Worm (Caenorhabditis elegans) whole organism, young adult: Measurements from ENCODE around the gene atg-7.

Experiments
- B0261.1 ChIP-seq: sonication (generic microtip); optimal IDR thresholded peaks from 2 replicates; lab custom pipeline; 2016; ENCODE audit warnings: mild to moderate bottlenecking, missing genetic modification characterization, moderate library complexity, missing compliant biosample characterization
- B0336.3 ChIP-seq: fragments of 200-800 bp; sonication (Bioruptor generic); IDR thresholded peaks from 2 replicates; pipeline ENCODE4 v1.3.6; 2022; ENCODE audit warnings: missing genetic modification characterization, missing compliant biosample characterization
- F10E7.11 ChIP-seq: sonication (generic microtip); optimal IDR thresholded peaks from 2 replicates; lab custom pipeline; 2017; ENCODE audit warnings: mild to moderate bottlenecking, missing genetic modification characterization, moderate library complexity, missing compliant biosample characterization
- F22D6.2 ChIP-seq: sonication (generic microtip); optimal IDR thresholded peaks from 2 replicates; lab custom pipeline; 2016; ENCODE audit warnings: mild to moderate bottlenecking, missing genetic modification characterization, missing compliant biosample characterization
- F49E8.2 ChIP-seq: sonication (generic microtip); optimal IDR thresholded peaks from 3 replicates; lab custom pipeline; 2017; ENCODE audit warnings: missing genetic modification characterization, mild to moderate bottlenecking, missing compliant biosample characterization, antibody characterized with exemption, moderate library complexity; ENCODE audit not compliant: insufficient read depth
- F52B5.7 ChIP-seq: sonication (generic microtip); optimal IDR thresholded peaks from 2 replicates; lab custom pipeline; 2016; ENCODE audit warnings: mild to moderate bottlenecking, missing genetic modification characterization, missing compliant biosample characterization
- K11D2.4 ChIP-seq: fragments of 200-800 bp; sonication (Bioruptor generic); IDR thresholded peaks from 2 replicates; pipeline ENCODE4 v1.3.6; 2022; ENCODE audit warnings: missing genetic modification reagents, missing genetic modification characterization, missing compliant biosample characterization
- K12H6.12 ChIP-seq: fragments of 200-800 bp; sonication (Bioruptor generic); optimal IDR thresholded peaks from 2 replicates; lab custom pipeline; 2018; ENCODE audit warnings: mild to moderate bottlenecking, missing genetic modification characterization, missing compliant biosample characterization
- Y53F4B.3 ChIP-seq: fragments of 200-800 bp; sonication (Bioruptor generic); IDR thresholded peaks from 2 replicates; pipeline ENCODE4 v1.3.6; 2022; ENCODE audit warnings: missing genetic modification reagents, missing genetic modification characterization, missing compliant biosample characterization
- ZK185.1 ChIP-seq: sonication (generic microtip); optimal IDR thresholded peaks from 2 replicates; lab custom pipeline; 2016; ENCODE audit warnings: mild to moderate bottlenecking, missing genetic modification characterization, missing compliant biosample characterization; ENCODE audit not compliant: poor library complexity, severe bottlenecking
- aptf-2 ChIP-seq: fragments of 200-800 bp; sonication (Bioruptor generic); conservative IDR thresholded peaks from 2 replicates; pipeline ENCODE4 v1.3.6; 2022; ENCODE audit warnings: missing genetic modification reagents, missing genetic modification characterization, missing compliant biosample characterization
- aptf-3 ChIP-seq: fragments of 200-800 bp; sonication (Bioruptor generic); IDR thresholded peaks from 2 replicates; pipeline ENCODE4 v1.3.6; 2022; ENCODE audit warnings: missing genetic modification characterization, missing compliant biosample characterization
- atf-7 ChIP-seq: sonication (generic microtip); optimal IDR thresholded peaks from 2 replicates; lab custom pipeline; 2017; ENCODE audit warnings: mild to moderate bottlenecking, missing genetic modification characterization, missing compliant biosample characterization
- attf-5 ChIP-seq: fragments of 200-800 bp; sonication (Bioruptor generic); optimal IDR thresholded peaks from 2 replicates; lab custom pipeline; 2018; ENCODE audit warnings: mild to moderate bottlenecking, missing genetic modification characterization, missing compliant biosample characterization
- attf-6 ChIP-seq: fragments of 200-800 bp; sonication (Bioruptor generic); IDR thresholded peaks from 2 replicates; pipeline ENCODE4 v1.3.6; 2022; ENCODE audit warnings: missing genetic modification reagents, missing genetic modification characterization, missing compliant biosample characterization
- bed-2 ChIP-seq: fragments of 200-800 bp; sonication (Bioruptor generic); IDR thresholded peaks from 2 replicates; pipeline ENCODE4 v1.3.6; 2022; ENCODE audit warnings: missing genetic modification reagents, missing genetic modification characterization, missing compliant biosample characterization
- ccch-3 ChIP-seq: fragments of 200-800 bp; sonication (Bioruptor generic); optimal IDR thresholded peaks from 2 replicates; lab custom pipeline; 2018; ENCODE audit warnings: mild to moderate bottlenecking, missing genetic modification characterization, missing compliant biosample characterization
- ceh-40 ChIP-seq: fragments of 200-800 bp; sonication (Bioruptor generic); IDR thresholded peaks from 2 replicates; pipeline ENCODE4 v1.3.6; 2022; ENCODE audit warnings: missing genetic modification characterization, missing compliant biosample characterization
- ceh-58 ChIP-seq: fragments of 200-800 bp; sonication (Bioruptor generic); IDR thresholded peaks from 2 replicates; pipeline ENCODE4 v1.3.6; 2022; ENCODE audit warnings: missing genetic modification characterization, missing compliant biosample characterization
- ceh-79 ChIP-seq: sonication (generic microtip); optimal IDR thresholded peaks from 2 replicates; lab custom pipeline; 2017; ENCODE audit warnings: mild to moderate bottlenecking, missing genetic modification characterization, missing compliant biosample characterization
- ceh-91 ChIP-seq: fragments of 200-800 bp; sonication (Bioruptor generic); IDR thresholded peaks from 2 replicates; pipeline ENCODE4 v1.3.6; 2022; ENCODE audit warnings: missing genetic modification reagents, missing genetic modification characterization, missing compliant biosample characterization
- dox-1 ChIP-seq: fragments of 200-800 bp; sonication (Bioruptor generic); IDR thresholded peaks from 2 replicates; pipeline ENCODE4 v1.3.6; 2022; ENCODE audit warnings: missing genetic modification reagents, missing genetic modification characterization, missing compliant biosample characterization
- ekl-4 ChIP-seq: fragments of 200-800 bp; sonication (Bioruptor generic); IDR thresholded peaks from 2 replicates; pipeline ENCODE4 v1.3.6; 2022; ENCODE audit warnings: missing genetic modification reagents, missing genetic modification characterization, missing compliant biosample characterization
- ets-4 ChIP-seq: fragments of 200-800 bp; sonication (Bioruptor generic); optimal IDR thresholded peaks from 2 replicates; lab custom pipeline; 2018; ENCODE audit warnings: mild to moderate bottlenecking, missing genetic modification characterization, missing compliant biosample characterization
- hlh-26 ChIP-seq: fragments of 200-800 bp; sonication (Bioruptor generic); conservative IDR thresholded peaks from 2 replicates; pipeline ENCODE4 v1.3.6; 2022; ENCODE audit warnings: missing genetic modification reagents, missing genetic modification characterization, missing compliant biosample characterization
- let-526 ChIP-seq: fragments of 200-800 bp; sonication (Bioruptor generic); IDR thresholded peaks from 2 replicates; pipeline ENCODE4 v1.3.6; 2022; ENCODE audit warnings: missing genetic modification reagents, missing genetic modification characterization, missing compliant biosample characterization
- lin-35 ChIP-seq, 3 experiments: fragments of 150-350 bp in 2 of 3; sonication (generic microtip) in 1 of 3; optimal IDR thresholded peaks; 2 replicates each; lab custom pipeline; 2014 to 2018; ENCODE audit warnings: missing biosample characterization in 3 of 3, missing genetic modification characterization in 3 of 3, missing genetic modification reagents in 3 of 3
- madf-3 ChIP-seq: fragments of 200-800 bp; sonication (Bioruptor generic); IDR thresholded peaks from 2 replicates; pipeline ENCODE4 v1.3.6; 2022; ENCODE audit warnings: missing genetic modification reagents, missing genetic modification characterization, missing compliant biosample characterization
- mcd-1 ChIP-seq: fragments of 200-800 bp; sonication (Bioruptor generic); IDR thresholded peaks from 2 replicates; pipeline ENCODE4 v1.3.6; 2022; ENCODE audit warnings: missing genetic modification reagents, missing genetic modification characterization, missing compliant biosample characterization
- mes-4 ChIP-seq: sonication (generic microtip); optimal IDR thresholded peaks from 2 replicates; lab custom pipeline; 2016; ENCODE audit warnings: missing genotype, missing genetic modification characterization, missing compliant biosample characterization
- mxl-1 ChIP-seq: sonication (generic microtip); optimal IDR thresholded peaks from 2 replicates; lab custom pipeline; 2016; ENCODE audit warnings: missing genetic modification characterization, missing compliant biosample characterization
- nfya-1 ChIP-seq: sonication (generic microtip); optimal IDR thresholded peaks from 2 replicates; lab custom pipeline; 2017; ENCODE audit warnings: antibody characterized with exemption, missing compliant biosample characterization, missing genetic modification characterization, borderline replicate concordance; ENCODE audit not compliant: insufficient read depth
- nfya-2 ChIP-seq: fragments of 200-800 bp; sonication (Bioruptor generic); IDR thresholded peaks from 2 replicates; pipeline ENCODE4 v1.3.6; 2022; ENCODE audit warnings: missing genetic modification reagents, missing genetic modification characterization, missing compliant biosample characterization
- nhr-80 ChIP-seq: sonication (generic microtip); optimal IDR thresholded peaks from 2 replicates; lab custom pipeline; 2016; ENCODE audit warnings: missing genetic modification characterization, missing compliant biosample characterization
- pha-4 ChIP-seq: fragments of 150-350 bp; sonication (generic microtip); optimal IDR thresholded peaks from 2 replicates; lab custom pipeline; 2014; ENCODE audit warnings: missing biosample characterization, missing genetic modification reagents, missing genetic modification characterization
- rcor-1 ChIP-seq: fragments of 200-800 bp; sonication (Bioruptor generic); IDR thresholded peaks from 2 replicates; pipeline ENCODE4 v1.3.6; 2022; ENCODE audit warnings: missing genetic modification reagents, missing genetic modification characterization, missing compliant biosample characterization
- repo-1 ChIP-seq: sonication (generic microtip); optimal IDR thresholded peaks from 2 replicates; lab custom pipeline; 2017; ENCODE audit warnings: mild to moderate bottlenecking, missing genetic modification characterization, missing compliant biosample characterization
- rpc-1 ChIP-seq, 2 experiments: fragments of 150-350 bp in 1 of 2; sonication (generic microtip) in 1 of 2; optimal IDR thresholded peaks; 2 replicates each; lab custom pipeline; 2014 to 2018; ENCODE audit warnings: missing biosample characterization in 1 of 2, missing genetic modification characterization in 1 of 2, missing genetic modification reagents in 1 of 2, missing genotype in 1 of 2
- sdz-38 ChIP-seq: sonication (generic microtip); optimal IDR thresholded peaks from 2 replicates; lab custom pipeline; 2016; ENCODE audit warnings: missing genotype, missing genetic modification characterization, missing compliant biosample characterization
- sea-2 ChIP-seq: fragments of 200-800 bp; sonication (Bioruptor generic); IDR thresholded peaks from 2 replicates; pipeline ENCODE4 v1.3.6; 2022; ENCODE audit warnings: missing genetic modification characterization, missing compliant biosample characterization
- snpc-4 ChIP-seq, 5 experiments: fragments of 150-350 bp in 1 of 5; sonication (generic microtip) in 4 of 5; optimal IDR thresholded peaks; 2 replicates each; lab custom pipeline; 2014 to 2018; ENCODE audit warnings: missing genetic modification characterization in 5 of 5, missing biosample characterization in 3 of 5, antibody characterized with exemption in 2 of 5, mild to moderate bottlenecking in 2 of 5, missing compliant biosample characterization in 2 of 5, missing genotype in 2 of 5, moderate library complexity in 2 of 5, missing genetic modification reagents in 1 of 5
- somi-1 ChIP-seq: fragments of 200-800 bp; sonication (Bioruptor generic); optimal IDR thresholded peaks from 2 replicates; lab custom pipeline; 2018; ENCODE audit warnings: mild to moderate bottlenecking, missing genetic modification characterization, missing compliant biosample characterization
- sptf-2 ChIP-seq: fragments of 200-800 bp; sonication (Bioruptor generic); optimal IDR thresholded peaks from 2 replicates; lab custom pipeline; 2018; ENCODE audit warnings: mild to moderate bottlenecking, missing genetic modification characterization, missing compliant biosample characterization
- tlf-1 ChIP-seq: fragments of 200-800 bp; sonication (Bioruptor generic); optimal IDR thresholded peaks from 2 replicates; lab custom pipeline; 2018; ENCODE audit warnings: mild to moderate bottlenecking, missing genetic modification characterization, missing compliant biosample characterization
- xnd-1 ChIP-seq: sonication (generic microtip); optimal IDR thresholded peaks from 2 replicates; lab custom pipeline; 2016; ENCODE audit warnings: missing genotype, missing genetic modification reagents, missing genetic modification characterization, missing compliant biosample characterization
- ztf-22 ChIP-seq: fragments of 200-800 bp; sonication (Bioruptor generic); optimal IDR thresholded peaks from 2 replicates; lab custom pipeline; 2018; ENCODE audit warnings: mild to moderate bottlenecking, missing genetic modification characterization, moderate library complexity, missing compliant biosample characterization
- ztf-26 ChIP-seq: sonication (generic microtip); optimal IDR thresholded peaks from 2 replicates; lab custom pipeline; 2017; ENCODE audit warnings: missing genetic modification characterization, missing compliant biosample characterization

Gene atg-7

ce11 chrIV:11082789-11083235, 2.0 kb upstream of the atg-7 start (continued):
- TF ChIP-seq ceh-91 (GFP tag; lab: Robert Waterston, UW), result no peak
- no peak for TF ChIP-seq Y53F4B.3 (GFP tag; lab: Robert Waterston, UW)
- TF ChIP-seq mes-4 (tag; lab: Kevin White, UChicago), result no peak
- TF ChIP-seq mxl-1 (tag; lab: Kevin White, UChicago), result no peak
- TF ChIP-seq let-526, result 0 out of 2 replicates have a peak, but pooled peaks have one; percentile 60
- TF ChIP-seq xnd-1 (tag; lab: Kevin White, UChicago), result no peak
- no peak for TF ChIP-seq nfya-2
- TF ChIP-seq attf-5, result peak; percentile 89
- TF ChIP-seq aptf-3 (GFP tag; lab: Robert Waterston, UW), result no peak
- TF ChIP-seq nhr-80 (tag; lab: Kevin White, UChicago), result peak; percentile 75
- TF ChIP-seq F52B5.7 (tag; lab: Kevin White, UChicago), result peak; percentile 11
- no peak for TF ChIP-seq ceh-40 (GFP tag; lab: Robert Waterston, UW)
- TF ChIP-seq pha-4, result no peak
- 0 out of 2 replicates have a peak, but pooled peaks have one; percentile 69 for TF ChIP-seq madf-3 (GFP tag; lab: Robert Waterston, UW)
- TF ChIP-seq F10E7.11 (tag; lab: Kevin White, UChicago), result peak; percentile 0
- TF ChIP-seq aptf-2 (GFP tag; lab: Robert Waterston, UW), result no peak
- peak; percentile 81 for TF ChIP-seq ztf-22 (GFP tag; lab: Kevin White, UChicago)
- peak; percentile 46 for TF ChIP-seq ceh-79
- peak; percentile 73 for TF ChIP-seq ets-4 (GFP tag; lab: Kevin White, UChicago)
- peak; percentile 74 for TF ChIP-seq ekl-4 (GFP tag; lab: Robert Waterston, UW)
- TF ChIP-seq tlf-1 (GFP tag; lab: Kevin White, UChicago), result peak; percentile 81
- TF ChIP-seq rpc-1 (optimal IDR thresholded peaks at IDR 0.05; lab: Kevin White, UChicago), result no peak
- no peak for TF ChIP-seq rpc-1 (tag; optimal IDR thresholded peaks at IDR 0.05; lab: Kevin White, UChicago)
- TF ChIP-seq K12H6.12 (tag; lab: Kevin White, UChicago), result peak; percentile 90
- peak; percentile 64 for TF ChIP-seq F22D6.2 (tag; lab: Kevin White, UChicago)
- no peak for TF ChIP-seq snpc-4 (GFP tag; optimal IDR thresholded peaks at IDR 0.05; lab: Kevin White, UChicago)
- peak; percentile 47 to 73 (median 58) for TF ChIP-seq snpc-4 (tag; optimal IDR thresholded peaks at IDR 0.05; lab: Kevin White, UChicago)
- TF ChIP-seq ceh-58 (GFP tag; lab: Robert Waterston, UW), result no peak
- TF ChIP-seq rcor-1 (GFP tag; lab: Robert Waterston, UW), result peak; percentile 63
- peak; percentile 74 for TF ChIP-seq somi-1
- TF ChIP-seq lin-35 (GFP tag; optimal IDR thresholded peaks at IDR 0.05; lab: Kevin White, UChicago), result peak in 1 of 3 experiments; percentile 87
- TF ChIP-seq sea-2, result no peak
- TF ChIP-seq mcd-1 (GFP tag; lab: Robert Waterston, UW), result peak; percentile 82
- TF ChIP-seq ZK185.1 (tag; lab: Kevin White, UChicago), result peak; percentile 91
- no peak for TF ChIP-seq sdz-38 (tag; lab: Kevin White, UChicago)
- TF ChIP-seq repo-1, result peak; percentile 79
- peak; percentile 86; the same call in 1 of the 2 replicates for TF ChIP-seq K11D2.4 (GFP tag; lab: Robert Waterston, UW)
- TF ChIP-seq B0261.1 (tag; lab: Kevin White, UChicago), result peak; percentile 8
- TF ChIP-seq sptf-2 (GFP tag; lab: Kevin White, UChicago), result no peak
- no peak for TF ChIP-seq hlh-26 (GFP tag; lab: Robert Waterston, UW)
- TF ChIP-seq attf-6 (GFP tag; lab: Robert Waterston, UW), result peak; percentile 13; the same call in 1 of the 2 replicates
- TF ChIP-seq bed-2 (GFP tag; lab: Robert Waterston, UW), result peak; percentile 30; the same call in 1 of the 2 replicates
- no peak for TF ChIP-seq F49E8.2
- TF ChIP-seq ccch-3, result no peak
- peak; percentile 89 for TF ChIP-seq B0336.3 (GFP tag; lab: Robert Waterston, UW)
- peak; percentile 81 for TF ChIP-seq ztf-26 (tag; lab: Kevin White, UChicago)
- no peak for TF ChIP-seq nfya-1 (tag; lab: Kevin White, UChicago)
- peak; percentile 87 for TF ChIP-seq atf-7 (tag; lab: Kevin White, UChicago)
- TF ChIP-seq dox-1 (GFP tag; lab: Robert Waterston, UW), result peak; percentile 83
